Worm (Caenorhabditis elegans) whole organism, early embryonic: ENCODE data around the gene C55A1.6.
"Not testable (repeated sequence)": the region's sequence is repeated elsewhere in the genome, so short reads cannot be mapped to it uniquely, and the experiment has no call there.

Experiments used
- B0310.2 ChIP-seq: sonication (generic microtip); optimal IDR thresholded peaks from 2 replicates; lab custom pipeline; 2016; ENCODE audit warnings: mild to moderate bottlenecking, missing genetic modification characterization, missing compliant biosample characterization
- F13C5.2 ChIP-seq: sonication (generic microtip); optimal IDR thresholded peaks from 2 replicates; lab custom pipeline; 2017; ENCODE audit warnings: mild to moderate bottlenecking, missing genetic modification characterization, inconsistent platforms, missing compliant biosample characterization
- aly-1 ChIP-seq: sonication (generic microtip); optimal IDR thresholded peaks from 2 replicates; lab custom pipeline; 2016; ENCODE audit warnings: missing genetic modification characterization, missing compliant biosample characterization
- ama-1 ChIP-seq: fragments of 150-350 bp; optimal IDR thresholded peaks from 2 replicates; lab custom pipeline; 2014
- ceh-13 ChIP-seq: fragments of 200-800 bp; sonication (Bioruptor generic); optimal IDR thresholded peaks from 2 replicates; lab custom pipeline; 2018; ENCODE audit warnings: mild to moderate bottlenecking, missing genetic modification characterization, missing compliant biosample characterization
- ceh-36 ChIP-seq: sonication (generic microtip); optimal IDR thresholded peaks from 2 replicates; lab custom pipeline; 2016; ENCODE audit warnings: missing genetic modification characterization, inconsistent platforms, missing compliant biosample characterization
- ets-7 ChIP-seq: sonication (generic microtip); optimal IDR thresholded peaks from 2 replicates; lab custom pipeline; 2016; ENCODE audit warnings: missing genotype, missing genetic modification characterization, missing compliant biosample characterization
- flt-1 ChIP-seq: fragments of 200-800 bp; sonication (Bioruptor generic); IDR thresholded peaks from 2 replicates; pipeline ENCODE4 v1.3.6; 2022; ENCODE audit warnings: missing genetic modification characterization, missing compliant biosample characterization
- hmbx-1 ChIP-seq: sonication (generic microtip); optimal IDR thresholded peaks from 2 replicates; lab custom pipeline; 2016; ENCODE audit warnings: mild to moderate bottlenecking, missing genetic modification characterization, missing compliant biosample characterization
- hmg-4 ChIP-seq: fragments of 200-800 bp; sonication (Bioruptor generic); optimal IDR thresholded peaks from 2 replicates; lab custom pipeline; 2018; ENCODE audit warnings: mild to moderate bottlenecking, missing genetic modification characterization, missing compliant biosample characterization
- hnd-1 ChIP-seq: sonication (generic microtip); optimal IDR thresholded peaks from 2 replicates; lab custom pipeline; 2016; ENCODE audit warnings: missing genetic modification characterization, missing compliant biosample characterization
- pes-1 ChIP-seq: fragments of 200-800 bp; sonication (Bioruptor generic); IDR thresholded peaks from 2 replicates; pipeline ENCODE4 v1.3.6; 2022; ENCODE audit warnings: missing genetic modification reagents, missing genetic modification characterization, missing compliant biosample characterization
- scrt-1 ChIP-seq: fragments of 200-800 bp; sonication (Bioruptor generic); IDR thresholded peaks from 2 replicates; pipeline ENCODE4 v1.3.6; 2022; ENCODE audit warnings: missing genetic modification characterization, missing compliant biosample characterization
- sea-1 ChIP-seq: fragments of 200-800 bp; sonication (Bioruptor generic); conservative IDR thresholded peaks from 2 replicates; pipeline ENCODE4 v1.3.6; 2022; ENCODE audit warnings: missing genetic modification characterization, missing compliant biosample characterization
- tbx-11 ChIP-seq: fragments of 200-800 bp; sonication (Bioruptor generic); IDR thresholded peaks from 2 replicates; pipeline ENCODE4 v1.3.6; 2022; ENCODE audit warnings: missing genetic modification characterization, missing compliant biosample characterization
- tbx-37 ChIP-seq: fragments of 200-800 bp; sonication (Bioruptor generic); conservative IDR thresholded peaks from 2 replicates; pipeline ENCODE4 v1.3.6; 2022; ENCODE audit warnings: missing genetic modification reagents, missing genetic modification characterization, missing compliant biosample characterization
- tra-4 ChIP-seq: sonication (generic microtip); optimal IDR thresholded peaks from 2 replicates; lab custom pipeline; 2017; ENCODE audit warnings: missing genetic modification characterization, missing compliant biosample characterization

C55A1.6 gene

DNA sequence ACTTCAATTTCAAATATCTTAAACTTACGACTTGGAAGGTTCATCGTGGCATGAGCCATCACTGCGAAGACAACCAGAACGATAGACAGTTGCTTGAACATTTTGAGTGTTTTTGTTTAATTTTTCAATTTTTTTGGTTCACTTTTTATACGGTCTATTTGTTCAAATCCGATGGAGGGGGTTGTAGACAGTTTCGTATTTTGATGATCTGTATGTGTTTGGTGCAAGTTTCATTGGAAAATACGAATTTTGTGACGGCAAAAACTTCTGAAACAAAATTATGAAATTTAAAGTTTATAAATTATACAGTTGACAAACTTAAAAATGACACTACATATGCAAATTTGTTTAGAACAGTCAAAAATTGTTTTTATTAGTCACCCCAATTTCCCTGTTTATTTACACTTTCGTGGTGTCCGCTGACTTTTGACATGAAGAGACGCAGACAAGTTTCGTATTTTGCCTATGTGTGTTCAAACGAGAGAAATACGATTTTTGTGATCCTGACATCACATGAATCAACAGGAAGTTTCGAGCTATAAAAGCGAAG lies at the start of gene C55A1.6, which contains the start of gene C55A1.7:
Gene C55A1.6, plus strand, starts transcription at position 500 of the 550 bp plus-strand sequence.
Gene C55A1.7, minus strand, starts transcription at position 101 of the 550 bp plus-strand sequence.
- TF ChIP-seq scrt-1 (GFP tag; lab: Robert Waterston, UW); ets-7 (tag; lab: Kevin White, UChicago); tbx-11 (GFP tag; lab: Robert Waterston, UW): not testable (repeated sequence)

DNA sequence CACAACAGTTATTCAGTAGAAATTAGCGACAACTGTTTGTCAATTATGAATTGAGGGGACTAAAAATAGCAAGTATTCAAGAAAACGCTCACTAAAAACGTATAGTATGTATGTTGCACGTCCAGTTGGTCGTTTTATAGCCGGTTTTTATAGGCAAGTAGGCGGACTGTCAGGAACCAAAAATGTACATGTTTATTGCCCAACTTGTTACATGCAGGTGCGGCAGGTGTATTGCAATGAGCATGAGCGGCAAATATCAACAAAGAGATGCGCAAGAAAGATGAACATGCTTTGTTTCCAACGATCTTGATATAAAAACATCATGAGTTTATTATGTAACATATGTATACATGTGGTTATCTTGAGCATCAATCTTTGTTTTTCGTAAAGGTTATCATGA lies 48.1 kb upstream of the C55A1.6 start, which contains the start of gene B0391.14:
Gene B0391.14, minus strand, starts transcription at position 101 of the 400 bp plus-strand sequence.
- TF ChIP-seq ama-1; ceh-13 (GFP tag; lab: Kevin White, UChicago); hmg-4 (GFP tag; lab: Kevin White, UChicago): not testable (repeated sequence)

DNA sequence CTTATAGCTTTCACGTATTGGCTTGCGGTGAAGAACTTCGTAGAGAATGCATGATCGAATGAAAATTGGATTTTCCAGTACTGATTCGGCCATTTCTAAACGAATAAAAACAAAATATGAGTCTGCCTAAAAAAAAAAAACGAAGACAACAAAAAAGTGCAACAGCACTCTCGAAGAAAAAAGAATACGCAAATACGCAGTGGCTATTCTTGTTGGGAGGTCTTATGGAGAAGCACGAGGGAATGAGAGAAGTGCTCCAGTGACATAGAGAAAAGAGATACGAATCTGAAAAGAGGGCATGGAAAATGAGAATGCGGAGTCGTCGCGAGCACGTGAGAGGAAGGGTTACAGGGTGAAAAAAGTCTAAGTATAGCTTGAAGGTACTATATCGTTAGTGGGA lies 45.6 kb upstream of the C55A1.6 start, which contains the start of gene fbxa-152:
Gene fbxa-152, minus strand, starts transcription at position 101 of the 400 bp plus-strand sequence.
- TF ChIP-seq flt-1, result no peak
- TF ChIP-seq F13C5.2 (tag; lab: Kevin White, UChicago), result no peak
- no peak for TF ChIP-seq aly-1
- no peak for TF ChIP-seq pes-1 (GFP tag; lab: Robert Waterston, UW)
- no peak for TF ChIP-seq sea-1 (GFP tag; lab: Robert Waterston, UW)
- no peak for TF ChIP-seq ama-1
- no peak for TF ChIP-seq tbx-37 (GFP tag; lab: Robert Waterston, UW)
- no peak for TF ChIP-seq ceh-36 (tag; lab: Kevin White, UChicago)
- no peak for TF ChIP-seq hmbx-1 (tag; lab: Kevin White, UChicago)
- no peak for TF ChIP-seq scrt-1 (GFP tag; lab: Robert Waterston, UW)
- no peak for TF ChIP-seq tbx-11 (GFP tag; lab: Robert Waterston, UW)
- no peak for TF ChIP-seq hmg-4 (GFP tag; lab: Kevin White, UChicago)

ce11 chrV:15605045-15605444 lies 42.8 kb upstream of the C55A1.6 start, which contains the start of gene fbxa-154:
Gene fbxa-154 (minus strand): TSS chrV:15605145.
- TF ChIP-seq hmbx-1 (tag; lab: Kevin White, UChicago), result no peak
- no peak for TF ChIP-seq tra-4 (tag; lab: Kevin White, UChicago)
- no peak for TF ChIP-seq sea-1 (GFP tag; lab: Robert Waterston, UW)
- TF ChIP-seq scrt-1 (GFP tag; lab: Robert Waterston, UW), result no peak
- TF ChIP-seq tbx-37 (GFP tag; lab: Robert Waterston, UW), result no peak
- no peak for TF ChIP-seq ets-7 (tag; lab: Kevin White, UChicago)
- TF ChIP-seq ceh-36 (tag; lab: Kevin White, UChicago), result no peak
- TF ChIP-seq ama-1, result no peak
- no peak for TF ChIP-seq aly-1
- no peak for TF ChIP-seq flt-1
- TF ChIP-seq B0310.2 (tag; lab: Kevin White, UChicago), result no peak
- TF ChIP-seq tbx-11 (GFP tag; lab: Robert Waterston, UW), result no peak
- no peak for TF ChIP-seq F13C5.2 (tag; lab: Kevin White, UChicago)

DNA sequence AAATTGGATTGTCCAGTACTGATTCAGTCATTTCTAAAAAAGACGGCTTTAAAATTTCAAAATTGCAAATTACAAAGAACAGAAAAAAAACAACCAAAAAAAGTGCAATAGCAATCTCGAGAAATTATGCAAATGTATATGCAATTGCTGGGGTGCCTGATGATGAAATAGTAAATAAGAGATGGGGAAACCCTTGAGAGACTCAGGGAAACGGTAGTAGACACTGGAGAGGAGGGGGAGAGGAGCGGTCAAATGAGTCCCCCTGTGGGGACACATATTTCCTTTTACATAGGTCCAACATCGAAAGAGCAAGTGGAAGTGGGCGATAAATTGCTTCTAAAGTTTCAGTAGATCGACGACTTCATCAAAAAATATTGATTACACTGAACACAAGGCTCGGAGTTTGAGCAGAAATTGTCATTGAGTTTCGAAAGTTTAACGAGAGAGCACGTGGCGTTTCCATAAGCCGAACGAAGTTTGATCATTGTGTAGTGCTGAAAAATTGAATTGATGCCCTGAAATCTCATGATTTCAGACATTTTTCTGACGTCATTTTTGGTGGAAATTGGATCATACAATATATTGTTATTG lies 37.4 kb upstream of the C55A1.6 start, which contains the start of the genes fbxa-153 and str-12:
Gene fbxa-153, minus strand, starts transcription at position 35 of the 591 bp plus-strand sequence.
Gene str-12, plus strand, starts transcription at position 541 of the 591 bp plus-strand sequence.
- no peak for TF ChIP-seq flt-1
- peak; percentile 9 for TF ChIP-seq F13C5.2 (tag; lab: Kevin White, UChicago)
- TF ChIP-seq hmg-4 (GFP tag; lab: Kevin White, UChicago), result peak; percentile 16
- 0 out of 2 replicates have a peak, but pooled peaks have one; percentile 19 for TF ChIP-seq sea-1 (GFP tag; lab: Robert Waterston, UW)
- no peak for TF ChIP-seq tbx-11 (GFP tag; lab: Robert Waterston, UW)
- no peak for TF ChIP-seq pes-1 (GFP tag; lab: Robert Waterston, UW)

- no peak for TF ChIP-seq F13C5.2 (tag; lab: Kevin White, UChicago)
- no peak for TF ChIP-seq tbx-11 (GFP tag; lab: Robert Waterston, UW)
- TF ChIP-seq aly-1, result no peak
- TF ChIP-seq hmg-4 (GFP tag; lab: Kevin White, UChicago), result no peak
- no peak for TF ChIP-seq flt-1
- TF ChIP-seq ets-7 (tag; lab: Kevin White, UChicago), result no peak
- no peak for TF ChIP-seq ceh-36 (tag; lab: Kevin White, UChicago)
- no peak for TF ChIP-seq tbx-37 (GFP tag; lab: Robert Waterston, UW)
- no peak for TF ChIP-seq hnd-1 (tag; lab: Kevin White, UChicago)
- TF ChIP-seq ama-1, result no peak
- TF ChIP-seq tra-4 (tag; lab: Kevin White, UChicago), result no peak
- TF ChIP-seq hmbx-1 (tag; lab: Kevin White, UChicago), result no peak
- no peak for TF ChIP-seq pes-1 (GFP tag; lab: Robert Waterston, UW)
- TF ChIP-seq ceh-13 (GFP tag; lab: Kevin White, UChicago), result no peak
- no peak for TF ChIP-seq B0310.2 (tag; lab: Kevin White, UChicago)
- TF ChIP-seq sea-1 (GFP tag; lab: Robert Waterston, UW), result no peak
- no peak for TF ChIP-seq scrt-1 (GFP tag; lab: Robert Waterston, UW)
Observed at ce11 chrV:15612886-15613285, 34.9 kb upstream of the C55A1.6 start, which contains the start of gene str-263. Gene str-263 (plus strand): TSS chrV:15613186.

DNA sequence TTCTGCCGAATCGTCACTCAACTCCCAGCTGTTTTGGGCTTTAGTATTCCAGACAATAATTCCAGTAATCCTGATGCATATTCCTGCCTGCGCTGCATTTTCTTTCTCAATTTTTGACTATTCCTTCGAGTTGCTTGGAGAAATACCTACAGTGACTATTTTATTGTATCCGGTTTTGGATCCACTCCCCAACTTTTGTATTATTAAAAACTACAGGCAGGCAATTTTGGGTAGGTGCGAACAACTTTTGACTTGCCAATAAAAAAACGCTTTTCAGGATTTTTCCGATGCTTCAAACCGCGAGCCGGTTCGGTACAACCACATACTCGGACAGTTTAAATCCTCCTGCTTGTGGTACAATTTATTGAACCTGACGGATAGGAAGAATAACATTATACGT lies 33.3 kb upstream of the C55A1.6 start:
- TF ChIP-seq F13C5.2 (tag; lab: Kevin White, UChicago) (no peak), ama-1 (no peak), B0310.2 (tag; lab: Kevin White, UChicago) (no peak), aly-1 (no peak), hmg-4 (GFP tag; lab: Kevin White, UChicago) (no peak), ets-7 (tag; lab: Kevin White, UChicago) (no peak), ceh-36 (tag; lab: Kevin White, UChicago) (no peak), scrt-1 (GFP tag; lab: Robert Waterston, UW) (no peak)
